Worm (Caenorhabditis elegans) whole organism, early embryonic: Measurements from ENCODE around the gene srx-47.
"Not testable (repeated sequence)": the region's sequence is repeated elsewhere in the genome, so short reads cannot be mapped to it uniquely, and the experiment has no call there.

Experiments
- B0310.2 ChIP-seq: sonication (generic microtip); optimal IDR thresholded peaks from 2 replicates; lab custom pipeline; 2016; ENCODE audit warnings: mild to moderate bottlenecking, missing genetic modification characterization, missing compliant biosample characterization
- F13C5.2 ChIP-seq: sonication (generic microtip); optimal IDR thresholded peaks from 2 replicates; lab custom pipeline; 2017; ENCODE audit warnings: mild to moderate bottlenecking, missing genetic modification characterization, inconsistent platforms, missing compliant biosample characterization
- aly-1 ChIP-seq: sonication (generic microtip); optimal IDR thresholded peaks from 2 replicates; lab custom pipeline; 2016; ENCODE audit warnings: missing genetic modification characterization, missing compliant biosample characterization
- ama-1 ChIP-seq: fragments of 150-350 bp; optimal IDR thresholded peaks from 2 replicates; lab custom pipeline; 2014
- ceh-13 ChIP-seq: fragments of 200-800 bp; sonication (Bioruptor generic); optimal IDR thresholded peaks from 2 replicates; lab custom pipeline; 2018; ENCODE audit warnings: mild to moderate bottlenecking, missing genetic modification characterization, missing compliant biosample characterization
- ceh-36 ChIP-seq: sonication (generic microtip); optimal IDR thresholded peaks from 2 replicates; lab custom pipeline; 2016; ENCODE audit warnings: missing genetic modification characterization, inconsistent platforms, missing compliant biosample characterization
- ets-7 ChIP-seq: sonication (generic microtip); optimal IDR thresholded peaks from 2 replicates; lab custom pipeline; 2016; ENCODE audit warnings: missing genotype, missing genetic modification characterization, missing compliant biosample characterization
- flt-1 ChIP-seq: fragments of 200-800 bp; sonication (Bioruptor generic); IDR thresholded peaks from 2 replicates; pipeline ENCODE4 v1.3.6; 2022; ENCODE audit warnings: missing genetic modification characterization, missing compliant biosample characterization
- hmbx-1 ChIP-seq: sonication (generic microtip); optimal IDR thresholded peaks from 2 replicates; lab custom pipeline; 2016; ENCODE audit warnings: mild to moderate bottlenecking, missing genetic modification characterization, missing compliant biosample characterization
- hmg-4 ChIP-seq: fragments of 200-800 bp; sonication (Bioruptor generic); optimal IDR thresholded peaks from 2 replicates; lab custom pipeline; 2018; ENCODE audit warnings: mild to moderate bottlenecking, missing genetic modification characterization, missing compliant biosample characterization
- hnd-1 ChIP-seq: sonication (generic microtip); optimal IDR thresholded peaks from 2 replicates; lab custom pipeline; 2016; ENCODE audit warnings: missing genetic modification characterization, missing compliant biosample characterization
- pes-1 ChIP-seq: fragments of 200-800 bp; sonication (Bioruptor generic); IDR thresholded peaks from 2 replicates; pipeline ENCODE4 v1.3.6; 2022; ENCODE audit warnings: missing genetic modification reagents, missing genetic modification characterization, missing compliant biosample characterization
- scrt-1 ChIP-seq: fragments of 200-800 bp; sonication (Bioruptor generic); IDR thresholded peaks from 2 replicates; pipeline ENCODE4 v1.3.6; 2022; ENCODE audit warnings: missing genetic modification characterization, missing compliant biosample characterization
- sea-1 ChIP-seq: fragments of 200-800 bp; sonication (Bioruptor generic); conservative IDR thresholded peaks from 2 replicates; pipeline ENCODE4 v1.3.6; 2022; ENCODE audit warnings: missing genetic modification characterization, missing compliant biosample characterization
- tbx-11 ChIP-seq: fragments of 200-800 bp; sonication (Bioruptor generic); IDR thresholded peaks from 2 replicates; pipeline ENCODE4 v1.3.6; 2022; ENCODE audit warnings: missing genetic modification characterization, missing compliant biosample characterization
- tbx-37 ChIP-seq: fragments of 200-800 bp; sonication (Bioruptor generic); conservative IDR thresholded peaks from 2 replicates; pipeline ENCODE4 v1.3.6; 2022; ENCODE audit warnings: missing genetic modification reagents, missing genetic modification characterization, missing compliant biosample characterization
- tra-4 ChIP-seq: sonication (generic microtip); optimal IDR thresholded peaks from 2 replicates; lab custom pipeline; 2017; ENCODE audit warnings: missing genetic modification characterization, missing compliant biosample characterization

The srx-47 gene

ce11 chrV:9370986-9371385 is 21.2 kb downstream of the srx-47 start, which contains the start of gene E02C12.6:
Gene E02C12.6, minus strand, starts transcription at chrV:9371086.
- TF ChIP-seq ceh-13 (GFP tag; lab: Kevin White, UChicago) (no peak), aly-1 (tag; lab: Kevin White, UChicago) (no peak), hmbx-1 (no peak), ets-7 (no peak), tra-4 (tag; lab: Kevin White, UChicago) (no peak), hnd-1 (tag; lab: Kevin White, UChicago) (no peak), pes-1 (GFP tag; lab: Robert Waterston, UW) (no peak), B0310.2 (tag; lab: Kevin White, UChicago) (no peak), F13C5.2 (tag; lab: Kevin White, UChicago) (no peak), hmg-4 (GFP tag; lab: Kevin White, UChicago) (no peak), tbx-37 (GFP tag; lab: Robert Waterston, UW) (no peak), ama-1 (lab: Kevin White, UChicago) (no peak), scrt-1 (GFP tag; lab: Robert Waterston, UW) (no peak)

- TF ChIP-seq pes-1 (GFP tag; lab: Robert Waterston, UW) (no peak), ets-7 (no peak), hmbx-1 (no peak), scrt-1 (GFP tag; lab: Robert Waterston, UW) (no peak), tra-4 (tag; lab: Kevin White, UChicago) (no peak), F13C5.2 (tag; lab: Kevin White, UChicago) (no peak)
Observed at ce11 chrV:9373473-9373872, 23.7 kb downstream of the srx-47 start, which contains the start of gene E02C12.8. Gene E02C12.8, minus strand, starts transcription at chrV:9373613.

ce11 chrV:9375378-9375777 is 25.6 kb downstream of the srx-47 start, which contains the start of gene E02C12.9:
Gene E02C12.9, minus strand, starts transcription at chrV:9375478.
- TF ChIP-seq B0310.2 (tag; lab: Kevin White, UChicago) = no peak

- no peak for TF ChIP-seq tra-4 (tag; lab: Kevin White, UChicago)
- TF ChIP-seq flt-1 = no peak
- no peak for TF ChIP-seq B0310.2 (tag; lab: Kevin White, UChicago)
Observed at ce11 chrV:9376417-9376816, 26.6 kb downstream of the srx-47 start, which contains the start of gene E02C12.19. Gene E02C12.19, minus strand, starts transcription at chrV:9376517.

ce11 chrV:9378335-9378734 is 28.5 kb downstream of the srx-47 start, which contains the start of gene E02C12.10:
Gene E02C12.10, minus strand, starts transcription at chrV:9378409.
- TF ChIP-seq hmbx-1 = no peak
- TF ChIP-seq ets-7 = no peak
- no peak for TF ChIP-seq aly-1 (tag; lab: Kevin White, UChicago)
- TF ChIP-seq ceh-36 = no peak
- TF ChIP-seq tbx-37 (GFP tag; lab: Robert Waterston, UW) = no peak
- no peak for TF ChIP-seq flt-1
- no peak for TF ChIP-seq ama-1 (lab: Kevin White, UChicago)
- no peak for TF ChIP-seq ceh-13 (GFP tag; lab: Kevin White, UChicago)
- no peak for TF ChIP-seq sea-1 (GFP tag; lab: Robert Waterston, UW)
- no peak for TF ChIP-seq tra-4 (tag; lab: Kevin White, UChicago)
- TF ChIP-seq pes-1 (GFP tag; lab: Robert Waterston, UW) = no peak
- no peak for TF ChIP-seq F13C5.2 (tag; lab: Kevin White, UChicago)
- no peak for TF ChIP-seq hmg-4 (GFP tag; lab: Kevin White, UChicago)
- TF ChIP-seq scrt-1 (GFP tag; lab: Robert Waterston, UW) = no peak
- TF ChIP-seq B0310.2 (tag; lab: Kevin White, UChicago) = no peak
- no peak for TF ChIP-seq tbx-11 (GFP tag; lab: Robert Waterston, UW)
- TF ChIP-seq hnd-1 (tag; lab: Kevin White, UChicago) = no peak

- not testable (repeated sequence) for TF ChIP-seq tra-4 (tag; lab: Kevin White, UChicago); pes-1 (GFP tag; lab: Robert Waterston, UW); aly-1 (tag; lab: Kevin White, UChicago)
Observed at ce11 chrV:9379808-9380207, 30.0 kb downstream of the srx-47 start, which contains the start of gene E02C12.11. Gene E02C12.11, minus strand, starts transcription at chrV:9379908.

ce11 chrV:9381846-9382363 is 32.1 kb downstream of the srx-47 start, which contains the start of gene E02C12.12:
Gene E02C12.12, minus strand, starts transcription at chrV:9382313.
- no peak for TF ChIP-seq tbx-11 (GFP tag; lab: Robert Waterston, UW)
- TF ChIP-seq pes-1 (GFP tag; lab: Robert Waterston, UW) = no peak
- no peak for TF ChIP-seq scrt-1 (GFP tag; lab: Robert Waterston, UW)
- no peak for TF ChIP-seq tbx-37 (GFP tag; lab: Robert Waterston, UW)
- no peak for TF ChIP-seq hmg-4 (GFP tag; lab: Kevin White, UChicago)
- TF ChIP-seq ceh-13 (GFP tag; lab: Kevin White, UChicago) = no peak
- TF ChIP-seq F13C5.2 (tag; lab: Kevin White, UChicago) = no peak
- TF ChIP-seq ets-7 = no peak
- TF ChIP-seq hnd-1 (tag; lab: Kevin White, UChicago) = no peak
- TF ChIP-seq tra-4 (tag; lab: Kevin White, UChicago) = no peak
- no peak for TF ChIP-seq B0310.2 (tag; lab: Kevin White, UChicago)
- TF ChIP-seq sea-1 (GFP tag; lab: Robert Waterston, UW) = no peak
- no peak for TF ChIP-seq ceh-36
- no peak for TF ChIP-seq flt-1
- TF ChIP-seq aly-1 (tag; lab: Kevin White, UChicago) = no peak
- no peak for TF ChIP-seq ama-1 (lab: Kevin White, UChicago)
- no peak for TF ChIP-seq hmbx-1
